Fruit fly (Drosophila melanogaster) ovary, adult (tissue): ENCODE data around the gene lsn.

Source experiments
- CG17801 ChIP-seq: fragments of 200-800 bp; optimal IDR thresholded peaks from 2 replicates; lab custom pipeline; 2019; ENCODE audit warnings: missing biosample characterization, mild to moderate bottlenecking, missing genetic modification characterization, moderate library complexity; ENCODE audit not compliant: partially characterized antibody

lsn gene

dm6 chr3R:21885450-21885849 lies 20.5 kb downstream of the lsn start, which contains the start of gene CG17819:
Gene CG17819, minus strand, starts transcription at chr3R:21885550.
- TF ChIP-seq CG17801 (GFP tag; lab: Kevin White, UChicago): no peak

- TF ChIP-seq CG17801 (GFP tag; lab: Kevin White, UChicago): no peak
Measured at dm6 chr3R:21886861-21887587, 22.1 kb downstream of the lsn start, which contains the start of the genes CG6678 and dnd. Gene CG6678, plus strand, starts transcription at chr3R:21887029. Gene dnd, minus strand, starts transcription at chr3R:21887355.

- TF ChIP-seq CG17801 (GFP tag; lab: Kevin White, UChicago): no peak
Measured at dm6 chr3R:21887588-21888007, 22.6 kb downstream of the lsn start.

dm6 chr3R:21888696-21889602 lies 24.0 kb downstream of the lsn start, which contains the start of gene CG43844:
Gene CG43844, plus strand, starts transcription at chr3R:21889539.
- TF ChIP-seq CG17801 (GFP tag; lab: Kevin White, UChicago): no peak

- no peak for TF ChIP-seq CG17801 (GFP tag; lab: Kevin White, UChicago)
Measured at dm6 chr3R:21889945-21890344, 25.0 kb downstream of the lsn start.

- TF ChIP-seq CG17801 (GFP tag; lab: Kevin White, UChicago): no peak
Measured at dm6 chr3R:21890739-21891138, 25.8 kb downstream of the lsn start.

- TF ChIP-seq CG17801 (GFP tag; lab: Kevin White, UChicago): no peak
Measured at dm6 chr3R:21892450-21892849, 27.5 kb downstream of the lsn start.

- no peak for TF ChIP-seq CG17801 (GFP tag; lab: Kevin White, UChicago)
Measured at dm6 chr3R:21893929-21894328, 29.0 kb downstream of the lsn start.

- no peak for TF ChIP-seq CG17801 (GFP tag; lab: Kevin White, UChicago)
Measured at dm6 chr3R:21895961-21896875, 31.2 kb downstream of the lsn start.

dm6 chr3R:21897565-21897964 lies 32.6 kb downstream of the lsn start:
- TF ChIP-seq CG17801 (GFP tag; lab: Kevin White, UChicago): peak; percentile 49

- TF ChIP-seq CG17801 (GFP tag; lab: Kevin White, UChicago): no peak
Measured at dm6 chr3R:21898758-21899157, 33.8 kb downstream of the lsn start.

- TF ChIP-seq CG17801 (GFP tag; lab: Kevin White, UChicago): no peak
Measured at dm6 chr3R:21899170-21899575, 34.2 kb downstream of the lsn start.

- TF ChIP-seq CG17801 (GFP tag; lab: Kevin White, UChicago): no peak
Measured at dm6 chr3R:21904345-21904744, 39.4 kb downstream of the lsn start.

dm6 chr3R:21905615-21906014 lies 40.6 kb downstream of the lsn start:
- no peak for TF ChIP-seq CG17801 (GFP tag; lab: Kevin White, UChicago)
